Fruit fly (Drosophila melanogaster) whole organism, embryonic: Measurements from ENCODE around the gene CG33235.

Experiments used
- CG12219 ChIP-seq: fragments of 200-800 bp; sonication (Bioruptor generic); optimal IDR thresholded peaks from 3 replicates; lab custom pipeline; 2018; ENCODE audit warnings: missing biosample characterization, mild to moderate bottlenecking, missing genetic modification characterization
- CG1233 ChIP-seq: fragments of 200-800 bp; sonication (Bioruptor generic); optimal IDR thresholded peaks from 4 replicates; lab custom pipeline; 2018; ENCODE audit warnings: missing biosample characterization, mild to moderate bottlenecking, missing genetic modification characterization
- CG15011 ChIP-seq: fragments of 200-800 bp; sonication (Bioruptor generic); optimal IDR thresholded peaks from 3 replicates; lab custom pipeline; 2018; ENCODE audit warnings: missing biosample characterization, mild to moderate bottlenecking, missing genetic modification characterization
- CG17359 ChIP-seq: fragments of 200-800 bp; sonication (Bioruptor generic); optimal IDR thresholded peaks from 3 replicates; lab custom pipeline; 2018; ENCODE audit warnings: missing biosample characterization, mild to moderate bottlenecking, missing genetic modification characterization, moderate library complexity
- CG17361 ChIP-seq: fragments of 200-800 bp; sonication (Bioruptor generic); IDR thresholded peaks from 3 replicates; pipeline ENCODE4 v1.3.6; 2022; ENCODE audit warnings: missing biosample characterization, missing genetic modification characterization
- CG18599 ChIP-seq: fragments of 200-800 bp; sonication (Bioruptor generic); optimal IDR thresholded peaks from 3 replicates; lab custom pipeline; 2017; ENCODE audit warnings: missing biosample characterization, missing genetic modification characterization, mild to moderate bottlenecking, moderate library complexity, missing genetic modification reagents
- CG2129 ChIP-seq: fragments of 200-800 bp; sonication (Bioruptor generic); IDR thresholded peaks from 2 replicates; pipeline ENCODE4 v1.3.6; 2022; ENCODE audit warnings: missing biosample characterization, missing genetic modification characterization; ENCODE audit not compliant: partially characterized antibody
- CG2678 ChIP-seq: fragments of 200-800 bp; sonication (Bioruptor generic); optimal IDR thresholded peaks from 3 replicates; lab custom pipeline; 2019; ENCODE audit warnings: missing biosample characterization, mild to moderate bottlenecking, missing genetic modification characterization, moderate library complexity
- CG32532 ChIP-seq: fragments of 200-800 bp; sonication (Bioruptor generic); IDR thresholded peaks from 2 replicates; pipeline ENCODE4 v1.3.6; 2022; ENCODE audit warnings: missing biosample characterization, missing genetic modification characterization
- CG34422 ChIP-seq: fragments of 200-800 bp; sonication (Bioruptor generic); IDR thresholded peaks from 3 replicates; pipeline ENCODE4 v1.3.6; 2022; ENCODE audit warnings: missing biosample characterization, missing genetic modification characterization
- CG4360 ChIP-seq: fragments of 200-800 bp; sonication (Bioruptor generic); IDR thresholded peaks from 2 replicates; pipeline ENCODE4 v1.3.6; 2022; ENCODE audit warnings: missing biosample characterization, missing genetic modification characterization
- CG6175 ChIP-seq: fragments of 200-800 bp; sonication (Bioruptor generic); IDR thresholded peaks from 3 replicates; pipeline ENCODE4 v1.3.6; 2022; ENCODE audit warnings: missing biosample characterization, missing genetic modification characterization
- CG7556 ChIP-seq: fragments of 200-800 bp; sonication (Bioruptor generic); optimal IDR thresholded peaks from 2 replicates; lab custom pipeline; 2017; ENCODE audit warnings: missing biosample characterization, mild to moderate bottlenecking, missing genetic modification characterization
- CG9876 ChIP-seq: fragments of 200-800 bp; sonication (Bioruptor generic); optimal IDR thresholded peaks from 2 replicates; lab custom pipeline; 2016; ENCODE audit warnings: missing biosample characterization, missing genetic modification characterization
- CHES-1-like ChIP-seq: fragments of 200-800 bp; sonication (Bioruptor generic); optimal IDR thresholded peaks from 2 replicates; lab custom pipeline; 2016; ENCODE audit warnings: missing biosample characterization, missing genetic modification characterization
- Ets65A ChIP-seq: fragments of 200-800 bp; sonication (Bioruptor generic); peaks from one replicate; lab custom pipeline; 2016; ENCODE audit warnings: missing biosample characterization, missing genetic modification characterization
- Med ChIP-seq: fragments of 200-800 bp; sonication (Bioruptor generic); peaks from one replicate; lab custom pipeline; 2016; ENCODE audit warnings: missing biosample characterization, missing genetic modification characterization, mild to moderate bottlenecking, inconsistent platforms, moderate library complexity
- Meics ChIP-seq: fragments of 200-800 bp; sonication (Bioruptor generic); optimal IDR thresholded peaks from 2 replicates; lab custom pipeline; 2017; ENCODE audit warnings: missing biosample characterization, mild to moderate bottlenecking, missing genetic modification characterization
- Myb ChIP-seq: fragments of 200-800 bp; sonication (Bioruptor generic); optimal IDR thresholded peaks from 2 replicates; lab custom pipeline; 2016; ENCODE audit warnings: missing biosample characterization, missing genetic modification characterization
- Nf-YC ChIP-seq: fragments of 200-800 bp; optimal IDR thresholded peaks from 3 replicates; lab custom pipeline; 2019; ENCODE audit warnings: missing biosample characterization, mild to moderate bottlenecking, missing genetic modification characterization, moderate library complexity
- ap ChIP-seq: fragments of 200-800 bp; sonication (Bioruptor generic); IDR thresholded peaks from 2 replicates; pipeline ENCODE4 v1.3.6; 2022; ENCODE audit warnings: missing biosample characterization, missing genetic modification characterization
- chinmo ChIP-seq: fragments of 200-800 bp; sonication (Bioruptor generic); IDR thresholded peaks from 4 replicates; pipeline ENCODE4 v1.3.6; 2022; ENCODE audit warnings: missing biosample characterization, missing genetic modification characterization; ENCODE audit not compliant: partially characterized antibody
- chm ChIP-seq: fragments of 200-800 bp; sonication (Bioruptor generic); IDR thresholded peaks from 2 replicates; pipeline ENCODE4 v1.3.6; 2022; ENCODE audit warnings: missing biosample characterization, missing genetic modification characterization
- crol ChIP-seq: fragments of 200-800 bp; sonication (Bioruptor generic); IDR thresholded peaks from 2 replicates; pipeline ENCODE4 v1.3.6; 2022; ENCODE audit warnings: missing biosample characterization, missing genetic modification characterization
- cwo ChIP-seq: fragments of 200-800 bp; sonication (Bioruptor generic); optimal IDR thresholded peaks from 3 replicates; lab custom pipeline; 2017; ENCODE audit warnings: missing biosample characterization, missing genetic modification characterization, mild to moderate bottlenecking, moderate library complexity, missing genetic modification reagents
- dan ChIP-seq: fragments of 200-800 bp; sonication (Bioruptor generic); IDR thresholded peaks from 2 replicates; pipeline ENCODE4 v1.3.6; 2022; ENCODE audit warnings: missing biosample characterization, missing genetic modification characterization
- ewg ChIP-seq: fragments of 200-800 bp; sonication (Bioruptor generic); optimal IDR thresholded peaks from 3 replicates; lab custom pipeline; 2017; ENCODE audit warnings: mild to moderate bottlenecking, missing biosample characterization, missing genetic modification reagents, missing genetic modification characterization
- exex ChIP-seq: fragments of 200-800 bp; sonication (Bioruptor generic); optimal IDR thresholded peaks from 4 replicates; lab custom pipeline; 2018; ENCODE audit warnings: missing biosample characterization, mild to moderate bottlenecking, missing genetic modification characterization, moderate library complexity
- lab ChIP-seq: fragments of 200-800 bp; sonication (Bioruptor generic); optimal IDR thresholded peaks from 3 replicates; lab custom pipeline; 2017; ENCODE audit warnings: missing biosample characterization, missing genetic modification characterization, mild to moderate bottlenecking, moderate library complexity, missing genetic modification reagents
- maf-S ChIP-seq: fragments of 200-800 bp; sonication (Bioruptor generic); optimal IDR thresholded peaks from 2 replicates; lab custom pipeline; 2016; ENCODE audit warnings: missing biosample characterization, missing genetic modification characterization
- nom ChIP-seq: fragments of 200-800 bp; sonication (Bioruptor generic); optimal IDR thresholded peaks from 2 replicates; lab custom pipeline; 2017; ENCODE audit warnings: missing biosample characterization, missing genetic modification characterization, mild to moderate bottlenecking, moderate library complexity, missing genetic modification reagents
- row ChIP-seq: fragments of 200-800 bp; sonication (Bioruptor generic); IDR thresholded peaks from 3 replicates; pipeline ENCODE4 v1.3.6; 2022; ENCODE audit warnings: missing biosample characterization, missing genetic modification characterization
- sd ChIP-seq: fragments of 200-800 bp; sonication (Bioruptor generic); optimal IDR thresholded peaks from 3 replicates; lab custom pipeline; 2018; ENCODE audit warnings: missing biosample characterization, mild to moderate bottlenecking, missing genetic modification characterization, moderate library complexity
- sens ChIP-seq: fragments of 200-800 bp; sonication (Bioruptor generic); peaks from one replicate; lab custom pipeline; 2016; ENCODE audit warnings: missing biosample characterization, missing genetic modification characterization
- sna ChIP-seq: fragments of 200-800 bp; sonication (Bioruptor generic); IDR thresholded peaks from 2 replicates; pipeline ENCODE4 v1.3.6; 2022; ENCODE audit warnings: missing biosample characterization, missing genetic modification characterization; ENCODE audit not compliant: partially characterized antibody
- vnd ChIP-seq: fragments of 200-800 bp; sonication (Bioruptor generic); IDR thresholded peaks from 3 replicates; pipeline ENCODE4 v1.3.6; 2022; ENCODE audit warnings: missing biosample characterization, missing genetic modification characterization; ENCODE audit not compliant: partially characterized antibody
- vvl ChIP-seq: fragments of 200-800 bp; sonication (Bioruptor generic); IDR thresholded peaks from 2 replicates; pipeline ENCODE4 v1.3.6; 2022; ENCODE audit warnings: missing biosample characterization, missing genetic modification characterization

CG33235 gene

DNA sequence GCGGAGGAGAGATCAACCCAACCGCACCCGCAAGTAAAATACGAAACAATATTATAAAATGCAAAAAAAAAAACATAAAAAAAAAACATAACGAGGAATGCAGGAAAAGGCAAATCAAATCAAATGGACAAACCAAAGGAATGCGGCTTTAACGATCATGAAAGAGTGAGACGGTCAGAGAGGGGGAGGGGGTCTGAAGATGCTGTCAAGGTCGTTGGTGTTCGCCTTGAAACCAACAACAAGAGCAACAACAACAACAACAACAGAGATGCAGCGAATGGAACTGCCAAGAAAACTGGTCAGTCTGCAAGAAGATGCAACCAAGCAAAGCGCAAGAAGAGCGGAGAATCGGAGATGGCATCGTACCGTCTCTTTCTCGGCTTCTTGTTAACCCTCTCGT is 14.8 kb upstream of the CG33235 start:
- TF ChIP-seq nom (GFP tag; lab: Kevin White, UChicago) (peak; percentile 0), CG12219 (GFP tag; lab: Kevin White, UChicago) (no peak), sna (no peak), CG4360 (GFP tag; lab: Robert Waterston, UW) (peak; percentile 58; the same call in 1 of the 2 replicates)

DNA sequence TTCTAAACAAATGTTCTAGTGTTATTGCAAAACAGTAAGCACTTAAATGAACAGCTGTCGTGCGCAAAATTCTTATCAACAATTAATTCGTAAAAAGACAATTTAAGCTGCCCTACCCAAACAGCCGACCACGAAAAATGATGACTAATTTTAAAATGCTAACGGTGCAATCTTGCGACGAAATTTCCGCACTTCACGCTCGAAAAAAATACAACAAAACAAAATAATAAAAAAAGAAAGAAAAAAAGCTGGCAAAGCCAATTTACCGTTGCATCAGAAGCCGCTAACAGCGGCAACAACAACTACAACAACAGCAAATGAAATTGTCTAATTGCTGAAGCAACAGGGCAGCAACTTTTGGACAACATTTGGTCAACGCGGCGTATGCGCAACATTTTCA is 12.3 kb upstream of the CG33235 start:
- TF ChIP-seq CG34422 (GFP tag; lab: Robert Waterston, UW) (no peak), CG6175 (GFP tag; lab: Robert Waterston, UW) (no peak), vnd (GFP tag; lab: Robert Waterston, UW) (0 out of 3 replicates have a peak, but pooled peaks have one; percentile 15)

DNA sequence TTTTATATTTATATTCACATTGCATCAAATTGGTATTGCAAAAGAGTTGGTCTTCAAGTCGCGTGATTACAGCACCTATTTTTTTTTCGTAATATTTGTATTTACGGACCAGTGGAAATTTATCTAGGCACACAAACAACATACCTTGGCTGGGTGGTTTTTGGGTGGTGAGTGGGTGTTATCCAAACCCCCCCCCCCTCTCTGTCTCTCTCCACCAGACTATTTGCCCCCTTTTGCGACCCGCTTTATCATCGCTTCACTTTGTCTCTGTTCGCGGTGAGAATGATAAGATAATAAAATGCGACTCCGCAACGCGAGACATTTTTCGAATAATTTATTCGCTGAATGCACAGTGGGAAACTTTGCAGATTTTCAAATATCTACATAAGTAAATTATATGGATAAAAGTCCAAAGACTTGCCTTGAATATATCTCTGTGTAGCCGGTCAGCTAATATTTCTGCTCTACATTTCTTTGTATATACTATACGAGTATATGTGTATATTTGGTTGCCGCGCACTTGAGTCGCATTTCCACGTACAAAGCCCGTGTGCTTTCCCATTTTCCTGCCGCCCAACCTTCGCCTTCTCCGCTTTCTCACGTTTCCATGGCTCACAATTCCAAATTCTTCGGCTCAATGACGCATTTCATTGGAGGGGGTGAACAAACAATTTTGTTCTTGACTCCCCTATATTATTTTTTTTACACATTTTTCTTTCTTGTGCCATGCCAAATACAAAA is 10.0 kb upstream of the CG33235 start:
- TF ChIP-seq Myb (GFP tag; lab: Kevin White, UChicago) = no peak
- TF ChIP-seq CG7556 = peak; percentile 21
- no peak for TF ChIP-seq dan (GFP tag; lab: Robert Waterston, UW)
- peak; percentile 16 for TF ChIP-seq Ets65A (GFP tag; lab: Kevin White, UChicago)
- 0 out of 2 replicates have a peak, but pooled peaks have one; percentile 16 for TF ChIP-seq chm (GFP tag; lab: Robert Waterston, UW)
- TF ChIP-seq CG32532 = 0 out of 2 replicates have a peak, but pooled peaks have one; percentile 16
- TF ChIP-seq ap (GFP tag; lab: Robert Waterston, UW) = no peak
- TF ChIP-seq CG1233 (GFP tag; lab: Kevin White, UChicago) = peak; percentile 3
- TF ChIP-seq CG17359 (tag; lab: Kevin White, UChicago) = peak; percentile 4
- peak; percentile 46; the same call in 1 of the 2 replicates for TF ChIP-seq crol (GFP tag; lab: Robert Waterston, UW)
- peak; percentile 59 for TF ChIP-seq Med (GFP tag; lab: Kevin White, UChicago)
- TF ChIP-seq lab (GFP tag; lab: Kevin White, UChicago) = peak; percentile 40
- TF ChIP-seq CG9876 (GFP tag; lab: Kevin White, UChicago) = no peak
- TF ChIP-seq cwo (GFP tag; lab: Kevin White, UChicago) = peak; percentile 33
- 0 out of 4 replicates have a peak, but pooled peaks have one; percentile 66 for TF ChIP-seq chinmo (GFP tag; lab: Robert Waterston, UW)
- TF ChIP-seq CG2678 (tag; lab: Kevin White, UChicago) = peak; percentile 12
- TF ChIP-seq exex (tag; lab: Kevin White, UChicago) = peak; percentile 9
- peak; percentile 48 for TF ChIP-seq CG18599 (GFP tag; lab: Kevin White, UChicago)
- TF ChIP-seq CHES-1-like = no peak
- no peak for TF ChIP-seq CG15011 (GFP tag; lab: Kevin White, UChicago)
- no peak for TF ChIP-seq Nf-YC (tag; lab: Kevin White, UChicago)
- TF ChIP-seq maf-S = no peak
- TF ChIP-seq row (GFP tag; lab: Robert Waterston, UW) = peak; percentile 40; the same call in 1 of the 3 replicates
- peak; percentile 3 for TF ChIP-seq Meics (GFP tag; lab: Kevin White, UChicago)
- 0 out of 3 replicates have a peak, but pooled peaks have one; percentile 5 for TF ChIP-seq CG17361 (GFP tag; lab: Robert Waterston, UW)
- TF ChIP-seq vvl (GFP tag; lab: Robert Waterston, UW) = 0 out of 2 replicates have a peak, but pooled peaks have one; percentile 31
- peak; percentile 56 for TF ChIP-seq sens (GFP tag; lab: Kevin White, UChicago)
- TF ChIP-seq ewg (GFP tag; lab: Kevin White, UChicago) = no peak
- TF ChIP-seq sd = peak; percentile 53
- no peak for TF ChIP-seq CG2129 (GFP tag; lab: Robert Waterston, UW)
- TF ChIP-seq, all 482 proteins: peak for 20
